Worm (Caenorhabditis elegans): Measurements from ENCODE around the gene atg-16.2.

DNA sequence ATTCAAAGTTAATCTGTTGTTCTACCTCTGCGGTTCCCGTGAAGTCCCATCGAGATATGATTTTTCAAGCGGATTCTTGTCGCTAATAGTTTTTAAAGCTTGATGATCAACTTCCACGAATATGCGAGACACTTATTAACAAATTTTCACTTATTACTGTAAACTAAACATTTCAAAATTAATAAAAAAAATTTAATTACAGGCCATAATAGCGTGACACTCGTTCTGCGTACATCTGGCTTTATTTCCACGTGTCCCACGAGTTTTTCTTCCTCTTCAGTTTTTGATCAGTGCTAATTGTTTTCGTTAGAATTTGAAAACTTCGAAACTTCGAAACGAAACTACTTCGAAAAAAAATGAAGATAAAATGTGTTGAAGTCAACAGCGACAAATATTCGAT is 51.5 kb downstream of the atg-16.2 start, which contains the start of gene btb-2:
- TF ChIP-seq zag-1 (tag; optimal IDR thresholded peaks at IDR 0.05): no peak
- TF ChIP-seq fos-1 (tag; optimal IDR thresholded peaks at IDR 0.05): no peak
- TF ChIP-seq unc-62 (GFP tag; optimal IDR thresholded peaks at IDR 0.05): no peak
- no peak for TF ChIP-seq lin-35 (GFP tag; optimal IDR thresholded peaks at IDR 0.05)
- TF ChIP-seq egl-27 (tag; optimal IDR thresholded peaks at IDR 0.05): no peak
- no peak for TF ChIP-seq dpl-1 (GFP tag; optimal IDR thresholded peaks at IDR 0.05)

All from whole organism, L1 larva.